Fruit fly (Drosophila melanogaster) whole organism, embryonic: ENCODE results near the gene CG4297.

Source experiments
- Atf-2 ChIP-seq: fragments of 200-800 bp; sonication (Bioruptor generic); optimal IDR thresholded peaks from 2 replicates; lab custom pipeline; 2016; ENCODE audit warnings: missing biosample characterization, missing genetic modification characterization
- Atf6 ChIP-seq: fragments of 200-800 bp; sonication (Bioruptor generic); IDR thresholded peaks from 2 replicates; pipeline ENCODE4 v1.3.6; 2022; ENCODE audit warnings: missing biosample characterization, missing genetic modification characterization
- BtbVII ChIP-seq: fragments of 200-800 bp; sonication (Bioruptor generic); optimal IDR thresholded peaks from 3 replicates; lab custom pipeline; 2017; ENCODE audit warnings: missing biosample characterization, mild to moderate bottlenecking, missing genetic modification characterization
- CG10209 ChIP-seq: fragments of 200-800 bp; sonication (Bioruptor generic); optimal IDR thresholded peaks from 3 replicates; lab custom pipeline; 2017; ENCODE audit warnings: missing biosample characterization, mild to moderate bottlenecking, missing genetic modification characterization, missing genetic modification reagents
- CG10274 ChIP-seq: fragments of 200-800 bp; sonication (Bioruptor generic); optimal IDR thresholded peaks from 3 replicates; lab custom pipeline; 2017; ENCODE audit warnings: missing biosample characterization, mild to moderate bottlenecking, missing genetic modification characterization
- CG12155 ChIP-seq: fragments of 200-800 bp; sonication (Bioruptor generic); optimal IDR thresholded peaks from 3 replicates; lab custom pipeline; 2016; ENCODE audit warnings: missing biosample characterization, missing genetic modification characterization
- CG13287 ChIP-seq: fragments of 200-800 bp; sonication (Bioruptor generic); IDR thresholded peaks from 2 replicates; pipeline ENCODE4 v1.3.6; 2022; ENCODE audit warnings: missing biosample characterization, missing genetic modification characterization; ENCODE audit not compliant: partially characterized antibody
- CG14014 ChIP-seq: fragments of 200-800 bp; sonication (Bioruptor generic); IDR thresholded peaks from 2 replicates; pipeline ENCODE4 v1.3.6; 2022; ENCODE audit warnings: missing biosample characterization, missing genetic modification characterization
- CG1792 ChIP-seq: fragments of 200-800 bp; sonication (Bioruptor generic); optimal IDR thresholded peaks from 2 replicates; lab custom pipeline; 2016; ENCODE audit warnings: missing biosample characterization, missing genetic modification characterization
- CG18262 ChIP-seq: fragments of 200-800 bp; optimal IDR thresholded peaks from 3 replicates; lab custom pipeline; 2019; ENCODE audit warnings: missing biosample characterization, mild to moderate bottlenecking, missing genetic modification characterization, moderate library complexity
- CG2116 ChIP-seq: fragments of 200-800 bp; sonication (Bioruptor generic); optimal IDR thresholded peaks from 3 replicates; lab custom pipeline; 2018; ENCODE audit warnings: missing biosample characterization, mild to moderate bottlenecking, missing genetic modification characterization
- CG2889 ChIP-seq: fragments of 200-800 bp; sonication (Bioruptor generic); IDR thresholded peaks from 3 replicates; pipeline ENCODE4 v1.3.6; 2022; ENCODE audit warnings: missing biosample characterization, missing genetic modification characterization
- CG31441 ChIP-seq: fragments of 200-800 bp; sonication (Bioruptor generic); IDR thresholded peaks from 2 replicates; pipeline ENCODE4 v1.3.6; 2022; ENCODE audit warnings: missing biosample characterization, missing genetic modification characterization
- CG42726 ChIP-seq: fragments of 200-800 bp; sonication (Bioruptor generic); IDR thresholded peaks from 2 replicates; pipeline ENCODE4 v1.3.6; 2022; ENCODE audit warnings: missing biosample characterization, missing genetic modification characterization; ENCODE audit not compliant: partially characterized antibody
- CG4328 ChIP-seq: fragments of 200-800 bp; sonication (Bioruptor generic); optimal IDR thresholded peaks from 3 replicates; lab custom pipeline; 2017; ENCODE audit warnings: missing biosample characterization, missing genetic modification reagents, missing genetic modification characterization
- CG6791 ChIP-seq: fragments of 200-800 bp; sonication (Bioruptor generic); IDR thresholded peaks from 3 replicates; pipeline ENCODE4 v1.3.6; 2022; ENCODE audit warnings: missing biosample characterization, missing genetic modification characterization; ENCODE audit not compliant: partially characterized antibody
- CG9876 ChIP-seq: fragments of 200-800 bp; sonication (Bioruptor generic); optimal IDR thresholded peaks from 2 replicates; lab custom pipeline; 2016; ENCODE audit warnings: missing biosample characterization, missing genetic modification characterization
- CoRest ChIP-seq: fragments of 200-800 bp; sonication (Bioruptor generic); optimal IDR thresholded peaks from 3 replicates; lab custom pipeline; 2018; ENCODE audit warnings: missing biosample characterization, mild to moderate bottlenecking, missing genetic modification characterization, moderate library complexity
- Dll ChIP-seq: fragments of 200-800 bp; sonication (Bioruptor generic); IDR thresholded peaks from 4 replicates; pipeline ENCODE4 v1.3.6; 2022; ENCODE audit warnings: missing biosample characterization, missing genetic modification characterization; ENCODE audit not compliant: partially characterized antibody
- Ets97D ChIP-seq: fragments of 200-800 bp; sonication (Bioruptor generic); optimal IDR thresholded peaks from 3 replicates; lab custom pipeline; 2016; ENCODE audit warnings: missing biosample characterization, missing genetic modification characterization
- HHEX ChIP-seq: fragments of 200-800 bp; sonication (Bioruptor generic); optimal IDR thresholded peaks from 3 replicates; lab custom pipeline; 2017; ENCODE audit warnings: missing biosample characterization, mild to moderate bottlenecking, missing genetic modification characterization, missing genetic modification reagents
- HLH54F ChIP-seq: fragments of 200-800 bp; sonication (Bioruptor generic); optimal IDR thresholded peaks from 3 replicates; lab custom pipeline; 2016; ENCODE audit warnings: missing biosample characterization, missing genetic modification characterization
- Hand ChIP-seq: fragments of 200-800 bp; sonication (Bioruptor generic); optimal IDR thresholded peaks from 2 replicates; lab custom pipeline; 2017; ENCODE audit warnings: mild to moderate bottlenecking, missing biosample characterization, missing genetic modification reagents, missing genetic modification characterization
- HmgD ChIP-seq: fragments of 200-800 bp; sonication (Bioruptor generic); optimal IDR thresholded peaks from 3 replicates; lab custom pipeline; 2016; ENCODE audit warnings: missing biosample characterization, missing genetic modification characterization
- Lim3 ChIP-seq: fragments of 200-800 bp; sonication (Bioruptor generic); IDR thresholded peaks from 2 replicates; pipeline ENCODE4 v1.3.6; 2022; ENCODE audit warnings: missing biosample characterization, missing genetic modification characterization
- MBD-R2 ChIP-seq: fragments of 200-800 bp; sonication (Bioruptor generic); IDR thresholded peaks from 2 replicates; pipeline ENCODE4 v1.3.6; 2022; ENCODE audit warnings: missing biosample characterization, missing genetic modification characterization
- NFAT ChIP-seq: fragments of 200-800 bp; sonication (Bioruptor generic); IDR thresholded peaks from 2 replicates; pipeline ENCODE4 v1.3.6; 2022; ENCODE audit warnings: missing biosample characterization, missing genetic modification characterization
- Usf ChIP-seq: fragments of 200-800 bp; sonication (Bioruptor generic); optimal IDR thresholded peaks from 2 replicates; lab custom pipeline; 2017; ENCODE audit warnings: missing genotype, missing biosample characterization, missing genetic modification characterization
- Vsx1 ChIP-seq: fragments of 200-800 bp; sonication (Bioruptor generic); optimal IDR thresholded peaks from 2 replicates; lab custom pipeline; 2017; ENCODE audit warnings: missing biosample characterization, mild to moderate bottlenecking, missing genetic modification characterization, missing genetic modification reagents
- al ChIP-seq: fragments of 200-800 bp; sonication (Bioruptor generic); IDR thresholded peaks from 2 replicates; pipeline ENCODE4 v1.3.6; 2022; ENCODE audit warnings: missing biosample characterization, missing genetic modification characterization
- aop ChIP-seq: fragments of 200-800 bp; sonication (Bioruptor generic); IDR thresholded peaks from 2 replicates; pipeline ENCODE4 v1.3.6; 2022; ENCODE audit warnings: missing biosample characterization, missing genetic modification characterization
- bbx ChIP-seq: fragments of 200-800 bp; sonication (Bioruptor generic); IDR thresholded peaks from 2 replicates; pipeline ENCODE4 v1.3.6; 2022; ENCODE audit warnings: missing biosample characterization, missing genetic modification characterization; ENCODE audit not compliant: partially characterized antibody
- chif ChIP-seq, 2 experiments: fragments of 200-800 bp; sonication (Bioruptor generic); optimal IDR thresholded peaks; 3 replicates each; lab custom pipeline; 2016; ENCODE audit warnings: missing biosample characterization in 2 of 2, missing genetic modification characterization in 2 of 2
- ci ChIP-seq: fragments of 200-800 bp; sonication (Bioruptor generic); IDR thresholded peaks from 3 replicates; pipeline ENCODE4 v1.3.6; 2022; ENCODE audit warnings: missing biosample characterization, missing genetic modification characterization
- en ChIP-seq: fragments of 200-800 bp; sonication (Bioruptor generic); optimal IDR thresholded peaks from 2 replicates; lab custom pipeline; 2016; ENCODE audit warnings: missing biosample characterization, missing genetic modification characterization
- esg ChIP-seq: fragments of 200-800 bp; sonication (Bioruptor generic); conservative IDR thresholded peaks from 2 replicates; pipeline ENCODE4 v1.3.6; 2022; ENCODE audit warnings: missing biosample characterization, missing genetic modification characterization
- gsb-n ChIP-seq: fragments of 200-800 bp; sonication (Bioruptor generic); optimal IDR thresholded peaks from 3 replicates; lab custom pipeline; 2018; ENCODE audit warnings: missing biosample characterization, mild to moderate bottlenecking, missing genetic modification characterization
- h ChIP-seq: fragments of >200 bp; optimal IDR thresholded peaks from 2 replicates; lab custom pipeline; 2017
- mirr ChIP-seq: fragments of 200-800 bp; sonication (Bioruptor generic); optimal IDR thresholded peaks from 3 replicates; lab custom pipeline; 2018; ENCODE audit warnings: missing biosample characterization, mild to moderate bottlenecking, missing genetic modification characterization
- onecut ChIP-seq: fragments of 200-800 bp; sonication (Bioruptor generic); IDR thresholded peaks from 2 replicates; pipeline ENCODE4 v1.3.6; 2022; ENCODE audit warnings: missing biosample characterization, missing genetic modification characterization
- pan ChIP-seq, 4 experiments: fragments of >200 bp in 3 of 4; fragments of 200-800 bp in 1 of 4; sonication (Bioruptor generic) in 1 of 4; optimal IDR thresholded peaks in 3 of 4; IDR thresholded peaks in 1 of 4; 2 replicates each; pipeline versions ENCODE4 v1.3.6 to Lab custom; 2017 to 2022; ENCODE audit warnings: missing biosample characterization in 2 of 4, missing genetic modification characterization in 2 of 4, mixed read lengths in 1 of 4
- rib ChIP-seq: fragments of 200-800 bp; sonication (Bioruptor generic); IDR thresholded peaks from 2 replicates; pipeline ENCODE4 v1.3.6; 2022; ENCODE audit warnings: missing biosample characterization, missing genetic modification characterization
- sens-2 ChIP-seq: fragments of 200-800 bp; sonication (Bioruptor generic); IDR thresholded peaks from 2 replicates; pipeline ENCODE4 v1.3.6; 2022; ENCODE audit warnings: missing biosample characterization, missing genetic modification characterization
- sob ChIP-seq: fragments of 200-800 bp; sonication (Bioruptor generic); IDR thresholded peaks from 2 replicates; pipeline ENCODE4 v1.3.6; 2022; ENCODE audit warnings: missing biosample characterization, missing genetic modification characterization
- sqz ChIP-seq: fragments of 200-800 bp; sonication (Bioruptor generic); optimal IDR thresholded peaks from 3 replicates; lab custom pipeline; 2018; ENCODE audit warnings: missing biosample characterization, mild to moderate bottlenecking, missing genetic modification characterization
- ssp ChIP-seq: fragments of 200-800 bp; sonication (Bioruptor generic); IDR thresholded peaks from 2 replicates; pipeline ENCODE4 v1.3.6; 2022; ENCODE audit warnings: missing biosample characterization, missing genetic modification characterization
- tgo ChIP-seq: fragments of 200-800 bp; sonication (Bioruptor generic); IDR thresholded peaks from 3 replicates; pipeline ENCODE4 v1.3.6; 2022; ENCODE audit warnings: missing biosample characterization, missing genetic modification characterization
- tna ChIP-seq: fragments of 200-800 bp; sonication (Bioruptor generic); IDR thresholded peaks from 2 replicates; pipeline ENCODE4 v1.3.6; 2022; ENCODE audit warnings: missing biosample characterization, missing genetic modification characterization; ENCODE audit not compliant: partially characterized antibody
- wek ChIP-seq: fragments of 200-800 bp; sonication (Bioruptor generic); optimal IDR thresholded peaks from 3 replicates; lab custom pipeline; 2018; ENCODE audit warnings: missing biosample characterization, mild to moderate bottlenecking, missing genetic modification characterization, moderate library complexity

Gene CG4297

dm6 chr2L:484281-484943 lies 12.4 kb upstream of the CG4297 start (continued):
- TF ChIP-seq CG9876 (GFP tag; lab: Kevin White, UChicago) (no peak), Vsx1 (GFP tag; lab: Kevin White, UChicago) (no peak), HLH54F (GFP tag; lab: Kevin White, UChicago) (peak; percentile 16), HHEX (GFP tag; lab: Kevin White, UChicago) (peak; percentile 66), Atf6 (no peak), chif (GFP tag; optimal IDR thresholded peaks at IDR 0.05; lab: Kevin White, UChicago) (no peak), MBD-R2 (peak; percentile 18; the same call in 1 of the 2 replicates), ssp (no peak), CG31441 (GFP tag; lab: Robert Waterston, UW) (no peak), esg (no peak), CG10209 (GFP tag; lab: Kevin White, UChicago) (peak; percentile 90), HmgD (GFP tag; lab: Kevin White, UChicago) (no peak), CG14014 (GFP tag; lab: Robert Waterston, UW) (peak; percentile 61; the same call in 1 of the 2 replicates), Hand (peak; percentile 70), en (GFP tag; lab: Kevin White, UChicago) (no peak), al (GFP tag; lab: Robert Waterston, UW) (no peak), onecut (peak; percentile 7; the same call in 1 of the 2 replicates), sqz (GFP tag; lab: Kevin White, UChicago) (peak; percentile 80), CG12155 (no peak), CG2116 (GFP tag; lab: Kevin White, UChicago) (peak; percentile 26), bbx (GFP tag; lab: Robert Waterston, UW) (no peak; the same call in 1 of the 2 replicates), CG42726 (no peak), Dll (GFP tag; lab: Robert Waterston, UW) (no peak), sens-2 (GFP tag; lab: Robert Waterston, UW) (peak; percentile 72), ci (GFP tag; lab: Robert Waterston, UW) (peak; percentile 21; the same call in 1 of the 3 replicates), CG2889 (GFP tag; lab: Robert Waterston, UW) (no peak), tgo (GFP tag; lab: Robert Waterston, UW) (no peak), BtbVII (GFP tag; lab: Kevin White, UChicago) (peak; percentile 37), Atf-2 (GFP tag; lab: Kevin White, UChicago) (no peak), gsb-n (tag; lab: Kevin White, UChicago) (no peak), CG6791 (GFP tag; lab: Robert Waterston, UW) (no peak), sob (GFP tag; lab: Robert Waterston, UW) (0 out of 2 replicates have a peak, but pooled peaks have one; percentile 33), CG4328 (GFP tag; lab: Kevin White, UChicago) (peak; percentile 48), CoRest (tag; lab: Kevin White, UChicago) (peak; percentile 19), tna (GFP tag; lab: Robert Waterston, UW) (no peak), pan (optimal IDR thresholded peaks at IDR 0.05; lab: Kevin White, UChicago) (no peak), pan (GFP tag; optimal IDR thresholded peaks at IDR 0.05 in 1 of 2, IDR thresholded peaks at IDR 0.05 in 1 of 2) (peak in 1 of 2 experiments; percentile 81), Usf (GFP tag; lab: Kevin White, UChicago) (no peak), CG1792 (GFP tag; lab: Kevin White, UChicago) (no peak), wek (peak; percentile 57), rib (GFP tag; lab: Robert Waterston, UW) (peak; percentile 67; the same call in 1 of the 2 replicates), Ets97D (no peak), Lim3 (0 out of 2 replicates have a peak, but pooled peaks have one; percentile 19), aop (GFP tag; lab: Robert Waterston, UW) (no peak), CG10274 (GFP tag; lab: Kevin White, UChicago) (peak; percentile 71), mirr (GFP tag; lab: Kevin White, UChicago) (peak; percentile 93), NFAT (peak; percentile 51; the same call in 1 of the 2 replicates), h (lab: Kevin White, UChicago) (no peak), CG13287 (peak; percentile 21; the same call in 1 of the 2 replicates), CG18262 (no peak)
